Worm (Caenorhabditis elegans): ENCODE measurements around the gene T04A6.3.

Gene T04A6.3

DNA sequence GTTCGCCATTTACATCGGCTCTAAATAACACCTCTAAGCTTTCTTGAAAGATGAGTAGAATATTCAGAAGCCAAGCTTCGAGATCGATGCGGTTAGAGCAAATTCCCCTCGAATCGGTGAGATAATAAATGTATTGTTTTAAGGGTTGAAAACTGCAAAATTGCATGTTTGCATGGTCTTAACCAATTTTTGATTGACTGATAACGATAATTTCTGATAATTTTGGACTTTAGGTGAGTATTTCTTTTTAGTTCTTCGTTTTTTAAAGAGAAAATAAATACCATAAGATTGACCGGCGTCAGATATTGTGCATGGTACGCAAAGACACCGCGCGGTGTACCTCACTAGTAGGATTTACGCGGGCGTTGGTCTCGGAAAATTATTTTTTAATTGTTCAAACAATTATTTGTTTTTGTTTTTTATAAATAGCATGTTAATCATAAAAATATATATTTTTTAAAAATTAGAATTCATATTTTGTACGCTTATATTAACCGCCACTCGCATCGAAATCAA, 23.9 kb downstream of the T04A6.3 start, which contains the start of gene cup-5 (continued):
- TF ChIP-seq C34B4.2 (tag; optimal IDR thresholded peaks at IDR 0.05) (no peak), grh-1 (GFP tag; IDR thresholded peaks at IDR 0.05) (no peak), sox-4 (tag; optimal IDR thresholded peaks at IDR 0.05) (no peak), nhr-19 (GFP tag; conservative IDR thresholded peaks at IDR 0.05) (peak; percentile 32; the same call in 1 of the 2 replicates), elt-3 (tag; optimal IDR thresholded peaks at IDR 0.05) (peak in 1 of 6 experiments; percentile 23), ztf-11 (tag; optimal IDR thresholded peaks at IDR 0.05) (no peak), nhr-28 (tag; optimal IDR thresholded peaks at IDR 0.05) (no peak), mdl-1 (tag; optimal IDR thresholded peaks at IDR 0.05) (no peak), C16A3.4 (tag; optimal IDR thresholded peaks at IDR 0.05) (peak; percentile 32), F16B12.6 (tag; optimal IDR thresholded peaks at IDR 0.05) (peak; percentile 90), nhr-12 (tag; optimal IDR thresholded peaks at IDR 0.05) (no peak), isw-1 (GFP tag; IDR thresholded peaks at IDR 0.05) (no peak), nhr-47 (tag; optimal IDR thresholded peaks at IDR 0.05) (peak; percentile 34), lir-3 (tag; optimal IDR thresholded peaks at IDR 0.05; ENCODE audit: poor library complexity) (no peak), unc-98 (GFP tag; IDR thresholded peaks at IDR 0.05) (no peak), alr-1 (tag; optimal IDR thresholded peaks at IDR 0.05; ENCODE audit: borderline replicate concordance) (no peak), vab-15 (tag; optimal IDR thresholded peaks at IDR 0.05) (no peak), fkh-8 (tag; optimal IDR thresholded peaks at IDR 0.05) (no peak), efl-3 (GFP tag; optimal IDR thresholded peaks at IDR 0.05) (no peak), blmp-1 (tag; optimal IDR thresholded peaks at IDR 0.05) (peak; percentile 60), hpl-2 (GFP tag; optimal IDR thresholded peaks at IDR 0.05) (no peak), sup-37 (GFP tag; optimal IDR thresholded peaks at IDR 0.05) (no peak), dsc-1 (tag; optimal IDR thresholded peaks at IDR 0.05) (no peak), aly-2 (tag; optimal IDR thresholded peaks at IDR 0.05) (peak; percentile 16), skn-1 (tag; optimal IDR thresholded peaks at IDR 0.05) (no peak), Y116A8C.19 (tag; optimal IDR thresholded peaks at IDR 0.05; ENCODE audit: borderline replicate concordance) (no peak), xbp-1 (tag; optimal IDR thresholded peaks at IDR 0.05) (peak; percentile 30), lin-14 (GFP tag; optimal IDR thresholded peaks at IDR 0.05) (peak; percentile 44), ceh-90 (tag; optimal IDR thresholded peaks at IDR 0.05) (no peak), ces-1 (GFP tag; optimal IDR thresholded peaks at IDR 0.05) (no peak), ztf-4 (tag; optimal IDR thresholded peaks at IDR 0.05) (no peak), ceh-8 (GFP tag; optimal IDR thresholded peaks at IDR 0.05) (no peak), sptf-1 (tag; optimal IDR thresholded peaks at IDR 0.05) (no peak), nhr-85 (tag) (peak; percentile 49), elt-2 (tag; optimal IDR thresholded peaks at IDR 0.05) (no peak)

DNA sequence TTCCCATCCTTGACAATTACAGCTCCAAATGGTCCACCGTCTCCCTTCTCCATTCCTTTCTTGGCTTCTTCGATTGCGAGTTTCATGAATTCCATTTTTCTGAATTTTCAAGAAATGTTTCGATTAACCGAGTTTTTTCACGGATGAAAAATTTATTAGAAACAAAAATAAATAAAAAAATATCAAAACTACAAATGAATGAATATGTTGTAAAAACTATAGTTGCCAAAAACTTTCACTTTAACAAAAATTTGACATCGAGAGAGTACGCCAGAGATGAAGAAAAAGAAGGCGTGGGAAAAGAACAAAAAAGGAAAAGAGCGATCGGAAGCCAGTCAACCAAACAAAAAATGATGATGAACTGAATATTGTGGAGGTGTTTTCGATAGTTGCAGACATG, 25.2 kb downstream of the T04A6.3 start, which contains the start of gene R13A5.10:
Gene R13A5.10 (minus strand): TSS at position 101 of the 400 bp plus-strand sequence.
- TF ChIP-seq ces-1 (GFP tag; optimal IDR thresholded peaks at IDR 0.05) = no peak
- no peak for TF ChIP-seq aha-1 (tag; optimal IDR thresholded peaks at IDR 0.05)
- no peak for TF ChIP-seq lin-13 (GFP tag; optimal IDR thresholded peaks at IDR 0.05)
- no peak for TF ChIP-seq pax-3 (tag; optimal IDR thresholded peaks at IDR 0.05)
- no peak for TF ChIP-seq mef-2 (tag; optimal IDR thresholded peaks at IDR 0.05)
- TF ChIP-seq blmp-1 (tag; optimal IDR thresholded peaks at IDR 0.05) = peak; percentile 90

DNA sequence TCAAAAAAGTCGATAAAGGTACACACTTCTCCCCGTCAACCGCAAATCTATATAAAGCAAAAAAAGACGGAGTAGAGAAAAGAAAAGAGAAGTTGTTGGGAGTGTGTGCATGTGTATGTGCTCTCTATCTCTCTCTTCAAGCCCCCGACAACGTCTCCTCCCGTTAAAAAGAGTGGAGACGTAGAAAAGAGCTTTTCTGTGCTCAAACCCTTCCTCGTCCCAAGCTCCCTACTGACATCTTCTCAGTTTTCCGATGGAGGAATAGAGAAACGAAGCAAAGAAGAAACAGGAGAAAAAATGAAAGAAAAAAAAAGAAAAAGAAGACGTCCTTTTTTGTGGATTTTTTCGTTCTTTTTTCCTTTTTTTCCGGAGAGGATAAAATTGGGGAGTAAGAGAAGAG, 27.5 kb downstream of the T04A6.3 start:
- no peak for TF ChIP-seq ets-5 (GFP tag; IDR thresholded peaks at IDR 0.05)
- no peak for TF ChIP-seq nhr-20 (tag; optimal IDR thresholded peaks at IDR 0.05)
- peak; percentile 86 for TF ChIP-seq lin-14 (GFP tag; optimal IDR thresholded peaks at IDR 0.05)
- TF ChIP-seq mep-1 (tag; optimal IDR thresholded peaks at IDR 0.05) = peak; percentile 13
- peak; percentile 42 for TF ChIP-seq snu-23 (GFP tag; optimal IDR thresholded peaks at IDR 0.05)
- TF ChIP-seq lin-13 (GFP tag; optimal IDR thresholded peaks at IDR 0.05) = no peak
- TF ChIP-seq F16B12.6 (tag; optimal IDR thresholded peaks at IDR 0.05) = peak; percentile 10
- TF ChIP-seq zag-1 (tag; optimal IDR thresholded peaks at IDR 0.05) = no peak
- TF ChIP-seq unc-86 (tag; optimal IDR thresholded peaks at IDR 0.05) = peak; percentile 42
- peak; percentile 28 for TF ChIP-seq tbx-2 (tag; optimal IDR thresholded peaks at IDR 0.05)
- TF ChIP-seq ceh-82 (tag; optimal IDR thresholded peaks at IDR 0.05) = peak in 2 of 3 experiments; percentile 4 to 67
- TF ChIP-seq snpc-4 (tag; optimal IDR thresholded peaks at IDR 0.05) = no peak
- TF ChIP-seq fkh-10 (GFP tag; optimal IDR thresholded peaks at IDR 0.05) = peak; percentile 59
- TF ChIP-seq nhr-76 (tag; optimal IDR thresholded peaks at IDR 0.05) = no peak
- no peak for TF ChIP-seq zip-4 (GFP tag; optimal IDR thresholded peaks at IDR 0.05)
- peak; percentile 20 to 25 for TF ChIP-seq efl-1 (optimal IDR thresholded peaks at IDR 0.05)
- TF ChIP-seq efl-1 (GFP tag; optimal IDR thresholded peaks at IDR 0.05 in 1 of 2) = peak in 1 of 2 experiments; percentile 21

Measured in whole organism, L1 larva.